Worm (Caenorhabditis elegans): ENCODE measurements around the gene rol-3.

DNA sequence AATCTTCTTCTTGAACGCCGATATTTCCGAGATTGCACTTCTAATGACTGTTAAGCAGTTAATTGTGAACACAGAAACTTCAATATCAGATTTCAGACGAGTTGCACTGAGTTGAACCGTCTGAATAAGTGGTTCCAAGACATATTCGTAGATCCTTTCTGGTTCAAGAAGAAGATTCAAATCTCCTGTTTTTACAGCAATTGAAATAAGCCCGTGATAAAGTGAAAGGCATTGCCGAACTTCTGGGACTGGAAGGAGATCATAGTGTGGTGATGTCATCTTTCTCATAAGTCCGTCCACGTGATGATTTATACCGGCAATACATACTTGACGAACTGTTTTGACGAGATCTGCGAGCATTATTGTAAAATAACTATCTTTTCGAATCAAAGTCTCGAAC is 18.7 kb downstream of the rol-3 start:
- TF ChIP-seq fos-1 (tag; optimal IDR thresholded peaks at IDR 0.05) = no peak
- no peak for TF ChIP-seq nhr-237 (tag; optimal IDR thresholded peaks at IDR 0.05)
- TF ChIP-seq nhr-11 (tag; optimal IDR thresholded peaks at IDR 0.05) = no peak
- no peak for TF ChIP-seq ceh-82 (tag; optimal IDR thresholded peaks at IDR 0.05)
- no peak for TF ChIP-seq zag-1 (tag; optimal IDR thresholded peaks at IDR 0.05)
- TF ChIP-seq ztf-4 (tag; optimal IDR thresholded peaks at IDR 0.05) = no peak
- TF ChIP-seq ama-1 (optimal IDR thresholded peaks at IDR 0.05) = no peak
- TF ChIP-seq mdl-1 (tag; optimal IDR thresholded peaks at IDR 0.05) = no peak
- TF ChIP-seq nhr-12 (tag; optimal IDR thresholded peaks at IDR 0.05) = no peak
- TF ChIP-seq pqm-1 (tag; optimal IDR thresholded peaks at IDR 0.05) = no peak
- no peak for TF ChIP-seq ztf-11 (tag; optimal IDR thresholded peaks at IDR 0.05)
- TF ChIP-seq ZK546.5 (tag; optimal IDR thresholded peaks at IDR 0.05) = no peak
- no peak for TF ChIP-seq elt-1 (tag; optimal IDR thresholded peaks at IDR 0.05)
- no peak for TF ChIP-seq nfya-1 (tag; optimal IDR thresholded peaks at IDR 0.05; ENCODE audit: insufficient read depth)

Measured in whole organism, L3 larva.